Worm (Caenorhabditis elegans) whole organism, early embryonic: ENCODE data around the gene F11C1.1.

Source experiments
- B0310.2 ChIP-seq: sonication (generic microtip); optimal IDR thresholded peaks from 2 replicates; lab custom pipeline; 2016; ENCODE audit warnings: mild to moderate bottlenecking, missing genetic modification characterization, missing compliant biosample characterization
- F13C5.2 ChIP-seq: sonication (generic microtip); optimal IDR thresholded peaks from 2 replicates; lab custom pipeline; 2017; ENCODE audit warnings: mild to moderate bottlenecking, missing genetic modification characterization, inconsistent platforms, missing compliant biosample characterization
- aly-1 ChIP-seq: sonication (generic microtip); optimal IDR thresholded peaks from 2 replicates; lab custom pipeline; 2016; ENCODE audit warnings: missing genetic modification characterization, missing compliant biosample characterization
- ama-1 ChIP-seq: fragments of 150-350 bp; optimal IDR thresholded peaks from 2 replicates; lab custom pipeline; 2014
- ceh-13 ChIP-seq: fragments of 200-800 bp; sonication (Bioruptor generic); optimal IDR thresholded peaks from 2 replicates; lab custom pipeline; 2018; ENCODE audit warnings: mild to moderate bottlenecking, missing genetic modification characterization, missing compliant biosample characterization
- ceh-36 ChIP-seq: sonication (generic microtip); optimal IDR thresholded peaks from 2 replicates; lab custom pipeline; 2016; ENCODE audit warnings: missing genetic modification characterization, inconsistent platforms, missing compliant biosample characterization
- ets-7 ChIP-seq: sonication (generic microtip); optimal IDR thresholded peaks from 2 replicates; lab custom pipeline; 2016; ENCODE audit warnings: missing genotype, missing genetic modification characterization, missing compliant biosample characterization
- flt-1 ChIP-seq: fragments of 200-800 bp; sonication (Bioruptor generic); IDR thresholded peaks from 2 replicates; pipeline ENCODE4 v1.3.6; 2022; ENCODE audit warnings: missing genetic modification characterization, missing compliant biosample characterization
- hmbx-1 ChIP-seq: sonication (generic microtip); optimal IDR thresholded peaks from 2 replicates; lab custom pipeline; 2016; ENCODE audit warnings: mild to moderate bottlenecking, missing genetic modification characterization, missing compliant biosample characterization
- hmg-4 ChIP-seq: fragments of 200-800 bp; sonication (Bioruptor generic); optimal IDR thresholded peaks from 2 replicates; lab custom pipeline; 2018; ENCODE audit warnings: mild to moderate bottlenecking, missing genetic modification characterization, missing compliant biosample characterization
- hnd-1 ChIP-seq: sonication (generic microtip); optimal IDR thresholded peaks from 2 replicates; lab custom pipeline; 2016; ENCODE audit warnings: missing genetic modification characterization, missing compliant biosample characterization
- pes-1 ChIP-seq: fragments of 200-800 bp; sonication (Bioruptor generic); IDR thresholded peaks from 2 replicates; pipeline ENCODE4 v1.3.6; 2022; ENCODE audit warnings: missing genetic modification reagents, missing genetic modification characterization, missing compliant biosample characterization
- scrt-1 ChIP-seq: fragments of 200-800 bp; sonication (Bioruptor generic); IDR thresholded peaks from 2 replicates; pipeline ENCODE4 v1.3.6; 2022; ENCODE audit warnings: missing genetic modification characterization, missing compliant biosample characterization
- sea-1 ChIP-seq: fragments of 200-800 bp; sonication (Bioruptor generic); conservative IDR thresholded peaks from 2 replicates; pipeline ENCODE4 v1.3.6; 2022; ENCODE audit warnings: missing genetic modification characterization, missing compliant biosample characterization
- tbx-11 ChIP-seq: fragments of 200-800 bp; sonication (Bioruptor generic); IDR thresholded peaks from 2 replicates; pipeline ENCODE4 v1.3.6; 2022; ENCODE audit warnings: missing genetic modification characterization, missing compliant biosample characterization
- tbx-37 ChIP-seq: fragments of 200-800 bp; sonication (Bioruptor generic); conservative IDR thresholded peaks from 2 replicates; pipeline ENCODE4 v1.3.6; 2022; ENCODE audit warnings: missing genetic modification reagents, missing genetic modification characterization, missing compliant biosample characterization
- tra-4 ChIP-seq: sonication (generic microtip); optimal IDR thresholded peaks from 2 replicates; lab custom pipeline; 2017; ENCODE audit warnings: missing genetic modification characterization, missing compliant biosample characterization

Gene F11C1.1

DNA sequence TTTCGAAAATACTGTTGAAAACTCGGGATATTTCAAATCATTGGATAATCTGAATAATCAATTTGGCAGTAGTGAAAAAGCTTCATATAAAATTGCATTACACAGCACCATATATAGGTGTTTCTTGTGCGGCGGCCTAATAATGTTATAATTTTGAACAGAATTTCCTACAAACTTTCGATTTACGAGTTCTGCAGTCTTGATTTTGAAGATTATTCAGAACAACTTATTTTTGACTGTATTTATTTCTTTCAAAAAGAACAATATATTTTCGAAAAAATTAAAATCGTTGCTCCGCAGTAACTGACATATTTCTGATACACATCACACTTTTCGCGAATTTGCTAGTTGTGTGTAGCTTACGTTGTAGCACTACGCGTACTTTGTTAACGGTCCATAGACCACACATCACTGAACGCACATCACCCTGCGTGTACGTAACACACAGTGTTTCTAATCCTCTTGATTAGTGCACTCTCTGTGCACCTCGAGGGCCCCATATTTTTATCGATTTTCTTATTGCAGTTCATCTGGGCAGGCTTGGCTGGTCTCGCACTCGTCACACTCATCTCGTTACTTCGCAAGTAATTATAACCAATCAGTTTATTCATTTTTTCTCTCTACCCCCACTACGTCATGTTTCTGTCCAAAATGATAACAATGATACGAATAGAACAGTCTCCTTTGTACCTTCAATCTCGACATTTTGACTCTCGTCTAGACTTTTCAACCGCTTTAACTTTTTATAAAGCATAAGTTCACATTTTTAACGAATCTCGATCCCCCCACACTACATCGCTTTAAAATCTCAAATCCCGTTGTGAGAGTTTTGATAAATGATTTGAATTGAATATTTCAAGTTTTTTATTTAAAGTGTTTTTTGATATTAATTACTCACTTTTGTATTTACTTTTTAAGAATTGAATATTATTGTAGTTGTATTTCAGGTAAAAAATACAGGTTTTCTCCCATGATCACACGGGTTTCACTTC lies at the start of gene F11C1.1, which contains the start of gene vwa-8:
F11C1.1 (minus strand) TSS at position 51 of the 992 bp plus-strand sequence.
vwa-8 (plus strand) TSS at position 942 of the 992 bp plus-strand sequence.
- TF ChIP-seq ceh-13 (GFP tag; lab: Kevin White, UChicago) (no peak), F13C5.2 (tag; lab: Kevin White, UChicago) (no peak), hnd-1 (tag; lab: Kevin White, UChicago) (no peak)

DNA sequence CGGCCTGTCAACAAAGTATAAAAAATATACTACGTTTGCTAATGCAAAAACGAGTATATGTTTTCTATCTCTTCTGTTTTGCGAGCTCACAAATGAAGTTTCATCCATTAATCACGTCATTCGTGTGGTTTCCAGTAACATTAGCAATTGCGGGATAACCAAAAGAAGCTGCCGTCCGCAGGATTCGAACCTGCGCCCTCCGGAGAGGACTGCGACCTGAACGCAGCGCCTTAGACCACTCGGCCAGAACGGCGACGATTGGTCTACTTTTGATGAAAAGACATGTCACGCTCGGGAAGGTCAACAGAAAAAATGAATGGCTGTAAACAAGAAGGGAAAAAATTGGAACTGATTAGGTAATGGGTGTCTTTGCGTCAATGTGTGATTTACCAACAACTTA lies 48.4 kb upstream of the F11C1.1 start:
- TF ChIP-seq ets-7 (tag; lab: Kevin White, UChicago): no peak
- TF ChIP-seq aly-1 (tag; lab: Kevin White, UChicago): no peak
- TF ChIP-seq hnd-1 (tag; lab: Kevin White, UChicago): no peak
- no peak for TF ChIP-seq ceh-36 (tag; lab: Kevin White, UChicago)
- TF ChIP-seq tra-4: no peak
- no peak for TF ChIP-seq scrt-1 (GFP tag; lab: Robert Waterston, UW)
- no peak for TF ChIP-seq flt-1 (GFP tag; lab: Robert Waterston, UW)
- TF ChIP-seq hmbx-1: no peak
- TF ChIP-seq ama-1 (lab: Kevin White, UChicago): no peak

DNA sequence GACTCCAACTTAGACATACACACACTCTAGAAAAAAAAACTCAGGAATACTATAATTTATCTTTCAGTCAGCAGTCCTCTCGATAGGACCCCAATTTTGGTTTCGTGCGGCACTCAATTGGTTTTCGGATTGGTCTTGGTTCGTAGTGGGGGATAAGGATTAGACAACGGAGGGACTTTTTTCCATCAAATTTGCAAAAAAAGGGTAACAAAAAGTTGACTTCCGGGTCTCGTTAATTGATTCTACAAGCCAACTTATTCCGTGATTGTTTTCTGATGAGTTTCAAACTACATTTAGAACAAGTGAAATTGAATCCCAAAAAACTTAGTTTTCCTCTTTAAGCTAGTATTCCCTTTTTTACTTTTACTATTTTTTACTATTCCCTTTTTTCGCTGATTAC lies 44.0 kb upstream of the F11C1.1 start:
- no peak for TF ChIP-seq tbx-11
- no peak for TF ChIP-seq pes-1 (GFP tag; lab: Robert Waterston, UW)
- TF ChIP-seq ceh-13 (GFP tag; lab: Kevin White, UChicago): no peak
- TF ChIP-seq hmg-4 (GFP tag; lab: Kevin White, UChicago): no peak
- no peak for TF ChIP-seq hmbx-1
- TF ChIP-seq hnd-1 (tag; lab: Kevin White, UChicago): no peak
- no peak for TF ChIP-seq aly-1 (tag; lab: Kevin White, UChicago)
- TF ChIP-seq tra-4: no peak
- TF ChIP-seq flt-1 (GFP tag; lab: Robert Waterston, UW): no peak

DNA sequence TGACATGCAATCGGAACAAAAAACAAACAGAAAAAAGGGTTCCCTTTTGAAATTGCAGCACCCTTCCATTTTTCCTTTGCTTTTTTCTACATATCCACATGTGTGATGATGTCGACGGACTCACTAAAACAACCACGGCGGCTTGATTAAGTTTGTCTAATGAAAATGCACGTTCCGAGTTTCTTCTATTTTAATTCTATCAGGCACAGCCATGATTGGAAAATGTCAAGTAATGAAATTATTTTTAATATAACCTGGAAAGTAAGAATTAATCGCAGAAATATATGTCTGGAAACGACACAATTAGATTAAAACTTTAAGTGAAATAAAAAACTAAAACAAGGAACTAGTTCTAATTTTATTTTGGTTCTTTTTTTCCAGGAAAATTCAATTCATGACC lies 43.5 kb upstream of the F11C1.1 start:
- TF ChIP-seq ceh-13 (GFP tag; lab: Kevin White, UChicago) (no peak), tbx-11 (no peak), scrt-1 (GFP tag; lab: Robert Waterston, UW) (no peak), ets-7 (tag; lab: Kevin White, UChicago) (no peak), pes-1 (GFP tag; lab: Robert Waterston, UW) (no peak), hmbx-1 (no peak), B0310.2 (tag; lab: Kevin White, UChicago) (no peak), ama-1 (lab: Kevin White, UChicago) (no peak), aly-1 (tag; lab: Kevin White, UChicago) (no peak), flt-1 (GFP tag; lab: Robert Waterston, UW) (no peak)

DNA sequence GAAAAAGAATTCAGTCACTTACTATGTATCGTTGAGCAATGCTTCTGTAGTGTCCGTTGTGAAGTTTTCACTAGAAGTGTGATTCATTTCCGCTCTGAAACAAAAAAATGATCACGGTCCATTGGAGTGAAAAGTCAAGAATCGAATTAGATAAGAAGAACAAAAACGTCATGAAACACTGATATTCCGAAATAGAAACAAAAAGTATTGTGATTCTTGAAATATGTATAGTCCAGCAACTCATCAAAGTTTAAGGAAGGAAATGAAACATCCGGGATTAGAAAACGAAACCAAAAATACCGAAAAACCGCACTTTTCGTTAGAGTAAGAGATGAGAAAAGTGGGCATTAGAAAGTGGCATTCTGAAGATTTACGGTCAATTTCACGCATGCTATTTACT lies 42.2 kb upstream of the F11C1.1 start, which contains the start of gene npr-10:
npr-10 (minus strand) TSS at position 101 of the 400 bp plus-strand sequence.
- TF ChIP-seq ceh-36 (tag; lab: Kevin White, UChicago) (no peak), pes-1 (GFP tag; lab: Robert Waterston, UW) (no peak), hmg-4 (GFP tag; lab: Kevin White, UChicago) (no peak), tbx-37 (no peak), tra-4 (no peak), ama-1 (lab: Kevin White, UChicago) (no peak)

DNA sequence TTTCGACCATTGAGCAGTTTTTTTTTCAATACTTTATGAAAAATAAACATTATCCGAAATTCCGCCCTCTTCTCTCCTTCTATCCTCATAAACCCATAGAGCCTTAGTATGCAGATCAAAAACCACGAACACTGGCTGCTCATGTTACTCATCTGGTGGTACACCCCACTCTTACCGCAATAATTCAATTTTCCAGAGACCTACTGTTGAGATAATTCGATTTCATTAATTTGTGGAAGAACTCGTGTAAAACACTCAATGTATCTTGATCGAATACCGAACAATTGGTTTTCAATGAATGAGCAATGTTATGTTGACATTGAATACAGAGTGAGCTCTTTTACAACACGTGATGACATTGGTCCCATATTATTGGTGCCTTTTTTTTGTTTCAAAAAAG lies 31.1 kb upstream of the F11C1.1 start:
- TF ChIP-seq tra-4 (no peak), hnd-1 (tag; lab: Kevin White, UChicago) (no peak), aly-1 (tag; lab: Kevin White, UChicago) (no peak), ets-7 (tag; lab: Kevin White, UChicago) (no peak), sea-1 (GFP tag; lab: Robert Waterston, UW) (no peak), ama-1 (lab: Kevin White, UChicago) (no peak), flt-1 (GFP tag; lab: Robert Waterston, UW) (no peak), ceh-36 (tag; lab: Kevin White, UChicago) (no peak), hmg-4 (GFP tag; lab: Kevin White, UChicago) (no peak), B0310.2 (tag; lab: Kevin White, UChicago) (no peak), hmbx-1 (no peak), tbx-11 (no peak), tbx-37 (no peak), scrt-1 (GFP tag; lab: Robert Waterston, UW) (no peak), F13C5.2 (tag; lab: Kevin White, UChicago) (no peak), ceh-13 (GFP tag; lab: Kevin White, UChicago) (no peak), pes-1 (GFP tag; lab: Robert Waterston, UW) (no peak)

DNA sequence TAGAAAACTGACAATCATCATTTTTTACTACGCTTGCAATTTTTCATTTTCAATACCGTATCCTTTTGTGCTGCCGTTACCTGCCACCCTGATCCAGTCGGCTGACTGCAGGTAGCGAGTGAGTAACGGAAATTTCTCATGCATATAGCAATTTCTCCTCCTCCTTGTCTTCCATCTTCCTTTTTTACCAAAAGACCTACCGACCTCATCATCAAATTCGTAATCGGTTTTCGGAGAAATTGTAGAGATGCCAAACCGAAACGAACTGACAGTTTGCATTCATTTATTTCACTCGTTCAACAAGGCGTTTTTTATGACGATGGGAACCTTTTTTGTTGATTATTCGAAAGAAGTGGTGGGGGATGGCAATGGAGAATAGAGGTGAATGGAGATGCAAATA lies 25.9 kb upstream of the F11C1.1 start:
- no peak for TF ChIP-seq hmbx-1
- no peak for TF ChIP-seq tbx-11
- no peak for TF ChIP-seq B0310.2 (tag; lab: Kevin White, UChicago)
- no peak for TF ChIP-seq tbx-37
- TF ChIP-seq pes-1 (GFP tag; lab: Robert Waterston, UW): no peak
- TF ChIP-seq hmg-4 (GFP tag; lab: Kevin White, UChicago): no peak
- TF ChIP-seq aly-1 (tag; lab: Kevin White, UChicago): no peak
- TF ChIP-seq ama-1 (lab: Kevin White, UChicago): no peak
- TF ChIP-seq ceh-36 (tag; lab: Kevin White, UChicago): no peak
- TF ChIP-seq scrt-1 (GFP tag; lab: Robert Waterston, UW): no peak
- TF ChIP-seq ets-7 (tag; lab: Kevin White, UChicago): no peak
- TF ChIP-seq F13C5.2 (tag; lab: Kevin White, UChicago): no peak
- TF ChIP-seq sea-1 (GFP tag; lab: Robert Waterston, UW): no peak
- TF ChIP-seq ceh-13 (GFP tag; lab: Kevin White, UChicago): no peak
- no peak for TF ChIP-seq flt-1 (GFP tag; lab: Robert Waterston, UW)
